Fruit fly (Drosophila melanogaster) whole organism, embryonic: ENCODE results near the gene ArfGAP1.

Source experiments
- Atf3 ChIP-seq: fragments of 200-800 bp; sonication (Bioruptor generic); optimal IDR thresholded peaks from 3 replicates; lab custom pipeline; 2016; ENCODE audit warnings: missing biosample characterization, missing genetic modification characterization
- Bdp1 ChIP-seq: fragments of 200-800 bp; sonication (Bioruptor generic); optimal IDR thresholded peaks from 3 replicates; lab custom pipeline; 2016; ENCODE audit warnings: missing biosample characterization, missing genetic modification characterization
- CG12104 ChIP-seq: fragments of 200-800 bp; sonication (Bioruptor generic); optimal IDR thresholded peaks from 3 replicates; lab custom pipeline; 2016; ENCODE audit warnings: missing biosample characterization, missing genetic modification characterization
- CG12236 ChIP-seq: fragments of 200-800 bp; sonication (Bioruptor generic); optimal IDR thresholded peaks from 2 replicates; lab custom pipeline; 2016; ENCODE audit warnings: missing biosample characterization, missing genetic modification characterization
- CG1233 ChIP-seq: fragments of 200-800 bp; sonication (Bioruptor generic); optimal IDR thresholded peaks from 4 replicates; lab custom pipeline; 2018; ENCODE audit warnings: missing biosample characterization, mild to moderate bottlenecking, missing genetic modification characterization
- CG14441 ChIP-seq: fragments of 200-800 bp; sonication (Bioruptor generic); IDR thresholded peaks from 2 replicates; pipeline ENCODE4 v1.3.6; 2022; ENCODE audit warnings: missing biosample characterization, missing genetic modification characterization
- CG15514 ChIP-seq: fragments of 200-800 bp; sonication (Bioruptor generic); optimal IDR thresholded peaks from 3 replicates; lab custom pipeline; 2017; ENCODE audit warnings: missing biosample characterization, missing genetic modification characterization, mild to moderate bottlenecking, moderate library complexity, missing genetic modification reagents
- CG16815 ChIP-seq: fragments of 200-800 bp; sonication (Bioruptor generic); optimal IDR thresholded peaks from 3 replicates; lab custom pipeline; 2017; ENCODE audit warnings: missing biosample characterization, mild to moderate bottlenecking, missing genetic modification characterization
- CG16863 ChIP-seq: fragments of 200-800 bp; sonication (Bioruptor generic); optimal IDR thresholded peaks from 3 replicates; lab custom pipeline; 2016; ENCODE audit warnings: missing biosample characterization, missing genetic modification characterization
- CG18476 ChIP-seq: fragments of 200-800 bp; sonication (Bioruptor generic); optimal IDR thresholded peaks from 2 replicates; lab custom pipeline; 2016; ENCODE audit warnings: missing biosample characterization, mild to moderate bottlenecking, missing genetic modification characterization
- CG31388 ChIP-seq: fragments of 200-800 bp; sonication (Bioruptor generic); optimal IDR thresholded peaks from 2 replicates; lab custom pipeline; 2016; ENCODE audit warnings: missing biosample characterization, missing genetic modification characterization
- CG3281 ChIP-seq: fragments of 200-800 bp; sonication (Bioruptor generic); optimal IDR thresholded peaks from 3 replicates; lab custom pipeline; 2017; ENCODE audit warnings: missing biosample characterization, mild to moderate bottlenecking, missing genetic modification characterization
- CG33557 ChIP-seq: fragments of 200-800 bp; sonication (Bioruptor generic); optimal IDR thresholded peaks from 2 replicates; lab custom pipeline; 2019; ENCODE audit warnings: missing biosample characterization, mild to moderate bottlenecking, missing genetic modification characterization, moderate library complexity
- CG34422 ChIP-seq: fragments of 200-800 bp; sonication (Bioruptor generic); IDR thresholded peaks from 3 replicates; pipeline ENCODE4 v1.3.6; 2022; ENCODE audit warnings: missing biosample characterization, missing genetic modification characterization
- CG5180 ChIP-seq: fragments of 200-800 bp; sonication (Bioruptor generic); optimal IDR thresholded peaks from 3 replicates; lab custom pipeline; 2017; ENCODE audit warnings: missing biosample characterization, missing genetic modification characterization, mild to moderate bottlenecking, moderate library complexity, missing genetic modification reagents
- CG5953 ChIP-seq: fragments of 200-800 bp; sonication (Bioruptor generic); IDR thresholded peaks from 2 replicates; pipeline ENCODE4 v1.3.6; 2022; ENCODE audit warnings: missing biosample characterization, missing genetic modification characterization
- CG6254 ChIP-seq: fragments of 200-800 bp; sonication (Bioruptor generic); optimal IDR thresholded peaks from 3 replicates; lab custom pipeline; 2017; ENCODE audit warnings: mild to moderate bottlenecking, missing biosample characterization, missing genetic modification reagents, missing genetic modification characterization
- CG6272 ChIP-seq: fragments of 200-800 bp; sonication (Bioruptor generic); IDR thresholded peaks from 2 replicates; pipeline ENCODE4 v1.3.6; 2022; ENCODE audit warnings: missing biosample characterization, missing genetic modification characterization
- CG7372 ChIP-seq: fragments of 200-800 bp; sonication (Bioruptor generic); IDR thresholded peaks from 2 replicates; pipeline ENCODE4 v1.3.6; 2022; ENCODE audit warnings: missing biosample characterization, missing genetic modification characterization
- CkIIα-i1 ChIP-seq: fragments of 200-800 bp; sonication (Bioruptor generic); IDR thresholded peaks from 2 replicates; pipeline ENCODE4 v1.3.6; 2022; ENCODE audit warnings: missing biosample characterization, missing genetic modification characterization
- Dbx ChIP-seq: fragments of 200-800 bp; sonication (Bioruptor generic); IDR thresholded peaks from 3 replicates; pipeline ENCODE4 v1.3.6; 2022; ENCODE audit warnings: missing biosample characterization, missing genetic modification characterization
- Dll ChIP-seq: fragments of 200-800 bp; sonication (Bioruptor generic); IDR thresholded peaks from 4 replicates; pipeline ENCODE4 v1.3.6; 2022; ENCODE audit warnings: missing biosample characterization, missing genetic modification characterization; ENCODE audit not compliant: partially characterized antibody
- Fer2 ChIP-seq: fragments of 200-800 bp; sonication (Bioruptor generic); optimal IDR thresholded peaks from 2 replicates; lab custom pipeline; 2018; ENCODE audit warnings: missing biosample characterization, mild to moderate bottlenecking, missing genetic modification characterization, moderate library complexity
- HHEX ChIP-seq: fragments of 200-800 bp; sonication (Bioruptor generic); optimal IDR thresholded peaks from 3 replicates; lab custom pipeline; 2017; ENCODE audit warnings: missing biosample characterization, mild to moderate bottlenecking, missing genetic modification characterization, missing genetic modification reagents
- Hey ChIP-seq: fragments of 200-800 bp; sonication (Bioruptor generic); optimal IDR thresholded peaks from 3 replicates; lab custom pipeline; 2018; ENCODE audit warnings: missing biosample characterization, mild to moderate bottlenecking, missing genetic modification characterization
- HmgD ChIP-seq: fragments of 200-800 bp; sonication (Bioruptor generic); optimal IDR thresholded peaks from 3 replicates; lab custom pipeline; 2016; ENCODE audit warnings: missing biosample characterization, missing genetic modification characterization
- Hmx ChIP-seq: fragments of 200-800 bp; sonication (Bioruptor generic); optimal IDR thresholded peaks from 2 replicates; lab custom pipeline; 2016; ENCODE audit warnings: missing biosample characterization, missing genetic modification characterization
- Kr ChIP-seq: fragments of 200-800 bp; sonication (Bioruptor generic); optimal IDR thresholded peaks from 2 replicates; lab custom pipeline; 2017; ENCODE audit warnings: missing biosample characterization, mild to moderate bottlenecking, missing genetic modification characterization
- MESR4 ChIP-seq: fragments of 200-800 bp; sonication (Bioruptor generic); optimal IDR thresholded peaks from 2 replicates; lab custom pipeline; 2018; ENCODE audit warnings: missing biosample characterization, mild to moderate bottlenecking, missing genetic modification characterization, moderate library complexity
- NC2β ChIP-seq: fragments of 200-800 bp; sonication (Bioruptor generic); optimal IDR thresholded peaks from 2 replicates; lab custom pipeline; 2016; ENCODE audit warnings: missing biosample characterization, missing genetic modification characterization
- Scr ChIP-seq: fragments of 200-800 bp; sonication (Bioruptor generic); IDR thresholded peaks from 2 replicates; pipeline ENCODE4 v1.3.6; 2022; ENCODE audit warnings: missing biosample characterization, missing genetic modification characterization; ENCODE audit not compliant: partially characterized antibody
- Six4 ChIP-seq: fragments of 200-800 bp; sonication (Bioruptor generic); optimal IDR thresholded peaks from 2 replicates; lab custom pipeline; 2016; ENCODE audit warnings: missing biosample characterization, missing genetic modification characterization
- al ChIP-seq: fragments of 200-800 bp; sonication (Bioruptor generic); IDR thresholded peaks from 2 replicates; pipeline ENCODE4 v1.3.6; 2022; ENCODE audit warnings: missing biosample characterization, missing genetic modification characterization
- ara ChIP-seq: fragments of 200-800 bp; sonication (Bioruptor generic); IDR thresholded peaks from 2 replicates; pipeline ENCODE4 v1.3.6; 2022; ENCODE audit warnings: missing biosample characterization, missing genetic modification characterization
- bowl ChIP-seq: fragments of 200-800 bp; sonication (Bioruptor generic); IDR thresholded peaks from 2 replicates; pipeline ENCODE4 v1.3.6; 2022; ENCODE audit warnings: missing biosample characterization, missing genetic modification characterization
- ci ChIP-seq: fragments of 200-800 bp; sonication (Bioruptor generic); IDR thresholded peaks from 3 replicates; pipeline ENCODE4 v1.3.6; 2022; ENCODE audit warnings: missing biosample characterization, missing genetic modification characterization
- dm ChIP-seq: fragments of 200-800 bp; sonication (Bioruptor generic); optimal IDR thresholded peaks from 3 replicates; lab custom pipeline; 2016; ENCODE audit warnings: missing biosample characterization, missing genetic modification characterization
- dysf ChIP-seq: fragments of 200-800 bp; sonication (Bioruptor generic); IDR thresholded peaks from 3 replicates; pipeline ENCODE4 v1.3.6; 2022; ENCODE audit warnings: missing biosample characterization, missing genetic modification characterization
- gem ChIP-seq: fragments of 200-800 bp; sonication (Bioruptor generic); optimal IDR thresholded peaks from 2 replicates; lab custom pipeline; 2019; ENCODE audit warnings: missing biosample characterization, mild to moderate bottlenecking, missing genetic modification characterization, moderate library complexity
- gfzf ChIP-seq: fragments of 200-800 bp; sonication (Bioruptor generic); optimal IDR thresholded peaks from 2 replicates; lab custom pipeline; 2016; ENCODE audit warnings: missing biosample characterization, mild to moderate bottlenecking, missing genetic modification characterization, moderate library complexity
- gsb ChIP-seq: fragments of 200-800 bp; sonication (Bioruptor generic); IDR thresholded peaks from 2 replicates; pipeline ENCODE4 v1.3.6; 2022; ENCODE audit warnings: missing biosample characterization, missing genetic modification characterization
- nau ChIP-seq: fragments of 200-800 bp; sonication (Bioruptor generic); optimal IDR thresholded peaks from 3 replicates; lab custom pipeline; 2017; ENCODE audit warnings: missing biosample characterization, mild to moderate bottlenecking, missing genetic modification characterization, missing genetic modification reagents
- nerfin-2 ChIP-seq: fragments of 200-800 bp; sonication (Bioruptor generic); IDR thresholded peaks from 2 replicates; pipeline ENCODE4 v1.3.6; 2022; ENCODE audit warnings: missing biosample characterization, missing genetic modification characterization; ENCODE audit not compliant: partially characterized antibody
- nmo ChIP-seq: fragments of 200-800 bp; sonication (Bioruptor generic); optimal IDR thresholded peaks from 2 replicates; lab custom pipeline; 2018; ENCODE audit warnings: missing biosample characterization, mild to moderate bottlenecking, missing genetic modification characterization, moderate library complexity
- peb ChIP-seq: fragments of 200-800 bp; sonication (Bioruptor generic); IDR thresholded peaks from 2 replicates; pipeline ENCODE4 v1.3.6; 2022; ENCODE audit warnings: missing biosample characterization, missing genetic modification characterization
- salm ChIP-seq: fragments of 200-800 bp; sonication (Bioruptor generic); optimal IDR thresholded peaks from 2 replicates; lab custom pipeline; 2018; ENCODE audit warnings: missing biosample characterization, mild to moderate bottlenecking, missing genetic modification characterization
- slou ChIP-seq: fragments of 200-800 bp; sonication (Bioruptor generic); optimal IDR thresholded peaks from 3 replicates; lab custom pipeline; 2016; ENCODE audit warnings: missing biosample characterization, missing genetic modification characterization
- toy ChIP-seq: fragments of 200-800 bp; sonication (Bioruptor generic); IDR thresholded peaks from 2 replicates; pipeline ENCODE4 v1.3.6; 2022; ENCODE audit warnings: missing biosample characterization, missing genetic modification characterization
- zfh1 ChIP-seq: fragments of 200-800 bp; sonication (Bioruptor generic); IDR thresholded peaks from 3 replicates; pipeline ENCODE4 v1.3.6; 2022; ENCODE audit warnings: missing biosample characterization, missing genetic modification characterization

The ArfGAP1 gene

dm6 chr3L:12408513-12409320, 8.7 kb downstream of the ArfGAP1 start (continued):
- peak; percentile 42 for TF ChIP-seq Hmx (GFP tag; lab: Kevin White, UChicago)
- no peak for TF ChIP-seq Fer2 (tag; lab: Kevin White, UChicago)
- peak; percentile 34; the same call in 1 of the 2 replicates for TF ChIP-seq gsb (GFP tag; lab: Robert Waterston, UW)
- 0 out of 2 replicates have a peak, but pooled peaks have one; percentile 47 for TF ChIP-seq al
- TF ChIP-seq CG6254 (GFP tag; lab: Kevin White, UChicago) = peak; percentile 59
- TF ChIP-seq Dbx (GFP tag; lab: Robert Waterston, UW) = peak; percentile 42; the same call in 2 of the 3 replicates
- TF ChIP-seq CG14441 (GFP tag; lab: Robert Waterston, UW) = no peak
- TF ChIP-seq CG16815 (GFP tag; lab: Kevin White, UChicago) = no peak
- no peak for TF ChIP-seq Bdp1
- no peak for TF ChIP-seq nerfin-2
- TF ChIP-seq CG12104 (GFP tag; lab: Kevin White, UChicago) = no peak
- TF ChIP-seq CG16863 (GFP tag; lab: Kevin White, UChicago) = no peak
- TF ChIP-seq zfh1 (GFP tag; lab: Robert Waterston, UW) = 0 out of 3 replicates have a peak, but pooled peaks have one; percentile 28
- no peak for TF ChIP-seq ara (GFP tag; lab: Robert Waterston, UW)
- no peak for TF ChIP-seq dm (GFP tag; lab: Kevin White, UChicago)
- TF ChIP-seq gfzf (GFP tag; lab: Kevin White, UChicago) = no peak
- TF ChIP-seq CG18476 (GFP tag; lab: Kevin White, UChicago) = no peak
- TF ChIP-seq ci (GFP tag; lab: Robert Waterston, UW) = peak; percentile 87
- peak; percentile 79 for TF ChIP-seq Hey (tag; lab: Kevin White, UChicago)
- TF ChIP-seq bowl (GFP tag; lab: Robert Waterston, UW) = peak; percentile 56; the same call in 1 of the 2 replicates
- peak; percentile 34; the same call in 1 of the 2 replicates for TF ChIP-seq CG5953 (GFP tag; lab: Robert Waterston, UW)
- TF ChIP-seq gem = no peak
- TF ChIP-seq peb (GFP tag; lab: Robert Waterston, UW) = no peak
- no peak for TF ChIP-seq CG6272 (GFP tag; lab: Robert Waterston, UW)
- no peak for TF ChIP-seq Six4
- no peak for TF ChIP-seq Kr (GFP tag; lab: Kevin White, UChicago)
- no peak for TF ChIP-seq slou (GFP tag; lab: Kevin White, UChicago)
- TF ChIP-seq Atf3 (GFP tag; lab: Kevin White, UChicago) = no peak
- peak; percentile 51; the same call in 1 of the 3 replicates for TF ChIP-seq CG34422 (GFP tag; lab: Robert Waterston, UW)
- no peak for TF ChIP-seq CG1233 (GFP tag; lab: Kevin White, UChicago)
- peak; percentile 16 for TF ChIP-seq nau (GFP tag; lab: Kevin White, UChicago)
- TF ChIP-seq CG15514 (GFP tag; lab: Kevin White, UChicago) = peak; percentile 66
- no peak for TF ChIP-seq nmo
- TF ChIP-seq Dll (GFP tag; lab: Robert Waterston, UW) = no peak
- TF ChIP-seq salm = no peak
- 0 out of 2 replicates have a peak, but pooled peaks have one; percentile 11 for TF ChIP-seq Scr (GFP tag; lab: Robert Waterston, UW)
- TF ChIP-seq NC2β = no peak
- TF ChIP-seq dysf (GFP tag; lab: Robert Waterston, UW) = peak; percentile 11; the same call in 1 of the 3 replicates
- TF ChIP-seq HmgD = no peak
- TF ChIP-seq toy (GFP tag; lab: Robert Waterston, UW) = no peak
- TF ChIP-seq CG5180 (GFP tag; lab: Kevin White, UChicago) = peak; percentile 41
- TF ChIP-seq MESR4 (GFP tag; lab: Kevin White, UChicago) = no peak
- TF ChIP-seq CkIIα-i1 (GFP tag; lab: Robert Waterston, UW) = no peak
- no peak for TF ChIP-seq CG31388 (GFP tag; lab: Kevin White, UChicago)
- peak; percentile 60 for TF ChIP-seq CG3281 (GFP tag; lab: Kevin White, UChicago)
- TF ChIP-seq CG33557 (GFP tag; lab: Kevin White, UChicago) = no peak
- TF ChIP-seq CG12236 (GFP tag; lab: Kevin White, UChicago) = no peak
- TF ChIP-seq CG7372 (GFP tag; lab: Robert Waterston, UW) = no peak
- TF ChIP-seq HHEX = peak; percentile 35
